Worm (Caenorhabditis elegans) whole organism, L2 larva: Measurements from ENCODE around the gene W02D7.11.
A peak's percentile ranks its signal among the peaks of the same experiment; 100 is the strongest.

Experiments used
- C34F6.9 ChIP-seq: fragments of 150-350 bp; optimal IDR thresholded peaks from 2 replicates; lab custom pipeline; 2014; ENCODE audit warnings: missing biosample characterization, missing genetic modification characterization
- F13H6.1 ChIP-seq: sonication (generic microtip); optimal IDR thresholded peaks from 2 replicates; lab custom pipeline; 2016; ENCODE audit warnings: missing genetic modification characterization, missing compliant biosample characterization
- R02D3.7 ChIP-seq: fragments of 150-350 bp; optimal IDR thresholded peaks from 2 replicates; lab custom pipeline; 2014; ENCODE audit warnings: missing biosample characterization, missing genetic modification characterization
- Y55F3AM.14 ChIP-seq: fragments of 200-800 bp; sonication (Bioruptor generic); optimal IDR thresholded peaks from 2 replicates; lab custom pipeline; 2018; ENCODE audit warnings: mild to moderate bottlenecking, missing genetic modification characterization, missing compliant biosample characterization
- ZK546.5 ChIP-seq: sonication (generic microtip); optimal IDR thresholded peaks from 2 replicates; lab custom pipeline; 2017; ENCODE audit warnings: missing biosample characterization, missing genetic modification characterization
- alr-1 ChIP-seq: fragments of 150-350 bp; optimal IDR thresholded peaks from 2 replicates; lab custom pipeline; 2014; ENCODE audit warnings: missing biosample characterization, missing genetic modification characterization
- aly-2 ChIP-seq: fragments of 150-350 bp; optimal IDR thresholded peaks from 2 replicates; lab custom pipeline; 2014; ENCODE audit warnings: missing biosample characterization, missing genetic modification characterization
- ama-1 ChIP-seq: fragments of 150-350 bp; optimal IDR thresholded peaks from 2 replicates; lab custom pipeline; 2018; ENCODE audit warnings: inconsistent platforms
- blmp-1 ChIP-seq: sonication (generic microtip); optimal IDR thresholded peaks from 2 replicates; lab custom pipeline; 2017; ENCODE audit warnings: missing genetic modification characterization, mild to moderate bottlenecking, missing compliant biosample characterization, antibody characterized with exemption, moderate library complexity; ENCODE audit not compliant: insufficient read depth
- ceh-16 ChIP-seq: fragments of 150-350 bp; optimal IDR thresholded peaks from 2 replicates; lab custom pipeline; 2014; ENCODE audit warnings: missing biosample characterization, missing genetic modification characterization
- ceh-82 ChIP-seq: fragments of 150-350 bp; optimal IDR thresholded peaks from 2 replicates; lab custom pipeline; 2014; ENCODE audit warnings: missing biosample characterization, missing genetic modification characterization
- crh-2 ChIP-seq: sonication (generic microtip); optimal IDR thresholded peaks from 2 replicates; lab custom pipeline; 2017; ENCODE audit warnings: missing biosample characterization, missing genetic modification characterization
- dmd-4 ChIP-seq: sonication (generic microtip); optimal IDR thresholded peaks from 2 replicates; lab custom pipeline; 2017; ENCODE audit warnings: missing biosample characterization, missing genetic modification characterization
- egl-27 ChIP-seq: sonication (generic microtip); optimal IDR thresholded peaks from 3 replicates; lab custom pipeline; 2017; ENCODE audit warnings: missing biosample characterization, missing genetic modification reagents, missing genetic modification characterization
- elt-1 ChIP-seq: fragments of 150-350 bp; optimal IDR thresholded peaks from 2 replicates; lab custom pipeline; 2014; ENCODE audit warnings: missing biosample characterization, missing genetic modification characterization
- elt-3 ChIP-seq: sonication (generic microtip); optimal IDR thresholded peaks from 2 replicates; lab custom pipeline; 2017; ENCODE audit warnings: missing biosample characterization, missing genetic modification characterization
- fos-1 ChIP-seq: fragments of 150-350 bp; optimal IDR thresholded peaks from 2 replicates; lab custom pipeline; 2014; ENCODE audit warnings: missing biosample characterization, missing genetic modification characterization
- gmeb-1 ChIP-seq: fragments of 150-350 bp; optimal IDR thresholded peaks from 2 replicates; lab custom pipeline; 2014; ENCODE audit warnings: missing biosample characterization, missing genetic modification characterization
- lin-11 ChIP-seq: fragments of 150-350 bp; sonication (generic microtip); optimal IDR thresholded peaks from 2 replicates; lab custom pipeline; 2014; ENCODE audit warnings: missing biosample characterization, missing genetic modification characterization, inconsistent platforms, mixed read lengths
- lin-13 ChIP-seq: fragments of 150-350 bp; optimal IDR thresholded peaks from 2 replicates; lab custom pipeline; 2014; ENCODE audit warnings: missing biosample characterization, missing genetic modification reagents, missing genetic modification characterization
- lin-39 ChIP-seq: fragments of 150-350 bp; optimal IDR thresholded peaks from 2 replicates; lab custom pipeline; 2014; ENCODE audit warnings: missing biosample characterization, missing genetic modification reagents, missing genetic modification characterization
- lsy-2 ChIP-seq, 2 experiments: fragments of 150-350 bp in 1 of 2; sonication (generic microtip) in 1 of 2; optimal IDR thresholded peaks; 2 replicates each; lab custom pipeline; 2014 to 2017; ENCODE audit warnings: missing biosample characterization in 2 of 2, missing genetic modification characterization in 2 of 2
- mbf-1 ChIP-seq: sonication (generic microtip); optimal IDR thresholded peaks from 2 replicates; lab custom pipeline; 2017; ENCODE audit warnings: missing biosample characterization, missing genetic modification characterization
- mdl-1 ChIP-seq, 2 experiments: fragments of 150-350 bp in 1 of 2; sonication (generic microtip) in 1 of 2; optimal IDR thresholded peaks; 2 replicates each; lab custom pipeline; 2017; ENCODE audit warnings: missing biosample characterization in 2 of 2, missing genetic modification characterization in 2 of 2
- nhr-10 ChIP-seq: sonication (generic microtip); optimal IDR thresholded peaks from 2 replicates; lab custom pipeline; 2017; ENCODE audit warnings: missing biosample characterization, missing genetic modification characterization
- nhr-11 ChIP-seq: fragments of 150-350 bp; optimal IDR thresholded peaks from 2 replicates; lab custom pipeline; 2014; ENCODE audit warnings: missing biosample characterization, missing genetic modification characterization
- nhr-12 ChIP-seq: fragments of 150-350 bp; optimal IDR thresholded peaks from 2 replicates; lab custom pipeline; 2014; ENCODE audit warnings: missing biosample characterization, missing genetic modification characterization
- nhr-129 ChIP-seq: fragments of 150-350 bp; optimal IDR thresholded peaks from 2 replicates; lab custom pipeline; 2014; ENCODE audit warnings: missing biosample characterization, missing genetic modification characterization
- nhr-21 ChIP-seq: fragments of 150-350 bp; optimal IDR thresholded peaks from 2 replicates; lab custom pipeline; 2014; ENCODE audit warnings: missing biosample characterization, missing genetic modification characterization
- nhr-237 ChIP-seq: fragments of 150-350 bp; optimal IDR thresholded peaks from 2 replicates; lab custom pipeline; 2014; ENCODE audit warnings: missing biosample characterization, missing genetic modification characterization
- nhr-25 ChIP-seq: fragments of 150-350 bp; sonication (generic microtip); optimal IDR thresholded peaks from 3 replicates; lab custom pipeline; 2014; ENCODE audit warnings: missing biosample characterization, missing genetic modification characterization
- nhr-6 ChIP-seq: fragments of 150-350 bp; optimal IDR thresholded peaks from 2 replicates; lab custom pipeline; 2014; ENCODE audit warnings: missing biosample characterization, missing genetic modification characterization
- nhr-77 ChIP-seq: fragments of 150-350 bp; optimal IDR thresholded peaks from 2 replicates; lab custom pipeline; 2014; ENCODE audit warnings: missing biosample characterization, missing genetic modification characterization
- skn-1 ChIP-seq: sonication (generic microtip); optimal IDR thresholded peaks from 2 replicates; lab custom pipeline; 2017; ENCODE audit warnings: missing biosample characterization, missing genetic modification characterization
- sma-3 ChIP-seq: sonication (generic microtip); optimal IDR thresholded peaks from 2 replicates; lab custom pipeline; 2016; ENCODE audit warnings: missing genetic modification reagents, missing genetic modification characterization, missing compliant biosample characterization
- sma-9 ChIP-seq, 2 experiments: fragments of 150-350 bp in 1 of 2; sonication (generic microtip) in 1 of 2; optimal IDR thresholded peaks; 2 replicates each; lab custom pipeline; 2014 to 2016; ENCODE audit warnings: missing genetic modification characterization in 2 of 2, mild to moderate bottlenecking in 1 of 2, missing biosample characterization in 1 of 2, missing compliant biosample characterization in 1 of 2, missing genetic modification reagents in 1 of 2, moderate library complexity in 1 of 2
- snpc-4 ChIP-seq: fragments of 150-350 bp; optimal IDR thresholded peaks from 2 replicates; lab custom pipeline; 2014; ENCODE audit warnings: missing biosample characterization, missing genetic modification characterization
- unc-39 ChIP-seq: fragments of 150-350 bp; optimal IDR thresholded peaks from 2 replicates; lab custom pipeline; 2014; ENCODE audit warnings: missing biosample characterization, missing genetic modification characterization
- unc-55 ChIP-seq: fragments of 150-350 bp; sonication (generic microtip); optimal IDR thresholded peaks from 3 replicates; lab custom pipeline; 2014; ENCODE audit warnings: missing biosample characterization, missing genetic modification reagents, missing genetic modification characterization
- unc-62 ChIP-seq: fragments of 150-350 bp; optimal IDR thresholded peaks from 2 replicates; lab custom pipeline; 2014; ENCODE audit warnings: missing biosample characterization, missing genetic modification reagents, missing genetic modification characterization
- zag-1 ChIP-seq: fragments of 150-350 bp; optimal IDR thresholded peaks from 2 replicates; lab custom pipeline; 2014; ENCODE audit warnings: missing biosample characterization, missing genetic modification characterization
- ztf-11 ChIP-seq: sonication (generic microtip); optimal IDR thresholded peaks from 2 replicates; lab custom pipeline; 2017; ENCODE audit warnings: missing biosample characterization, missing genetic modification characterization
- ztf-4 ChIP-seq: fragments of 150-350 bp; optimal IDR thresholded peaks from 2 replicates; lab custom pipeline; 2014; ENCODE audit warnings: missing biosample characterization, missing genetic modification characterization

Gene W02D7.11

DNA sequence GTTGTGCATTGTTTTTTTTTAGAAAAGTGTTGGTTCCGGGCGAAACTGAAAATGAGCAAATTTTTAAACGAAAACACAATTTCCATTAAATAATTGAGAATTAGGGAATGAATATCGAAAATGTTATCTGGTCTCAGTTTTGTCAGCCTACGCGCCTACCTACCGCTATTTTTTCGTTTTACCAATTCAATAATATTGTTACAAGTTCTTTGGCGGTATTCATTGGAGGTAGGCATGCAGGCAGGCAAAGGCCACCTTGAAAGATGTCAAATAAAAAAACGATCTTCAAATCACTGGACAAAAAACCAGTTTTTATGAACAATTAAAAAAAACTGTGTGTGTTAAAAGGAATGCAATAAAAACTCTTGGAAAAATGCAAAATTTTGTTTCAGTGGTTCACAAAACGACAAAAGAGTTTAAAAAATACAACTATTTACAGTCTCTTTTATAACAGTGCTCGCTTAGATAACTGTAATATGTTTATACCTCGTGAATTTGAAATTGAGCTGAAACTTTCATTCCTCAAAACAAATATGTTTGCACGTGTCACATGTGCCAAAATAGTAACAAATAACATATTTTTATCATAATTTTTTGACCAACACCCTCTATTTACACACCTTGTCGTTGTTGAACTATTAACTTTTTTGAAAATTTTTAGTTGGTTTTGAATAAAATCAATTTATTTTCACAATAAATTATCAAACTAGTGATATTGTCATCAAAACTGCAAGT is at the start of gene W02D7.11:
W02D7.11 (minus strand) TSS at position 51 of the 735 bp plus-strand sequence.
- TF ChIP-seq ztf-11 (tag; lab: Kevin White, UChicago) (no peak), alr-1 (tag; lab: Kevin White, UChicago) (no peak), unc-39 (no peak), nhr-21 (tag; lab: Kevin White, UChicago) (no peak), egl-27 (no peak), gmeb-1 (tag; lab: Kevin White, UChicago) (no peak), nhr-12 (tag; lab: Kevin White, UChicago) (no peak), fos-1 (tag; lab: Kevin White, UChicago) (no peak), nhr-11 (tag; lab: Kevin White, UChicago) (no peak), mdl-1 (tag; optimal IDR thresholded peaks at IDR 0.05; lab: Kevin White, UChicago) (no peak), R02D3.7 (no peak), blmp-1 (tag; lab: Kevin White, UChicago) (no peak), zag-1 (tag; lab: Kevin White, UChicago) (no peak), skn-1 (tag; lab: Kevin White, UChicago) (no peak), unc-62 (GFP tag; lab: Kevin White, UChicago) (no peak)
- TF ChIP-seq, all 48 proteins: peak for 0

- no peak for TF ChIP-seq nhr-25
- TF ChIP-seq ztf-4 (tag; lab: Kevin White, UChicago) = no peak
- TF ChIP-seq lsy-2 (tag; optimal IDR thresholded peaks at IDR 0.05; lab: Kevin White, UChicago) = no peak
- no peak for TF ChIP-seq lin-13 (GFP tag; lab: Kevin White, UChicago)
- no peak for TF ChIP-seq sma-9 (GFP tag; optimal IDR thresholded peaks at IDR 0.05; lab: Kevin White, UChicago)
- TF ChIP-seq sma-9 (tag; optimal IDR thresholded peaks at IDR 0.05; lab: Kevin White, UChicago) = no peak
- TF ChIP-seq elt-1 = no peak
- TF ChIP-seq ama-1 = no peak
- no peak for TF ChIP-seq nhr-237 (tag; lab: Kevin White, UChicago)
- no peak for TF ChIP-seq nhr-10 (tag; lab: Kevin White, UChicago)
- no peak for TF ChIP-seq zag-1 (tag; lab: Kevin White, UChicago)
- TF ChIP-seq aly-2 (tag; lab: Kevin White, UChicago) = no peak
- TF ChIP-seq Y55F3AM.14 = no peak
- no peak for TF ChIP-seq sma-3 (GFP tag; lab: Kevin White, UChicago)
- no peak for TF ChIP-seq elt-3 (tag; lab: Kevin White, UChicago)
These were observed 47.1 kb upstream of the W02D7.11 start, which contains the start of gene srsx-22 for ce11 chrV:8351371-8351770. srsx-22 (plus strand) TSS chrV:8351671.

DNA sequence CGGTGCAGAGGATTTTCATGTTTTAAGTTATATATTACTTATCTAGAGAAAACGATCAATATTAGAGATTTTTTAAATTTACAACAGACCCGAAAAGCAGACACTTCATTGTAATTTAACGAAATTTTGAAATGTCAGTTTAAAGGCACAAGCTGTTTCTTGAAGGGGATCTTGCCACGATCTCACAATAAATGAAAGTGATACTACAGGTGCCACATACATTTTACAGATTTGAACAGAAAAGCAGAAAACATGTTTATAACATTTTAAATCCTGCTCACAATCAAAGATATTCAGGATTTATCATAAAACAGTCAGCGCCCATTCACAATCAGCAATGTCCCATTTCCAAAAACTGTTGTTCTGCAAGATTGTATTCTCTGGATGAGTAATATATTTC is 45.6 kb upstream of the W02D7.11 start:
- TF ChIP-seq ceh-16 (tag; lab: Kevin White, UChicago) (no peak), ZK546.5 (tag; lab: Kevin White, UChicago) (no peak), nhr-129 (tag; lab: Kevin White, UChicago) (no peak), ceh-82 (tag; lab: Kevin White, UChicago) (no peak), lin-11 (tag; lab: Kevin White, UChicago) (no peak), zag-1 (tag; lab: Kevin White, UChicago) (no peak), gmeb-1 (tag; lab: Kevin White, UChicago) (no peak), snpc-4 (tag; lab: Kevin White, UChicago) (no peak), lin-13 (GFP tag; lab: Kevin White, UChicago) (no peak), dmd-4 (no peak), elt-1 (no peak), lin-39 (no peak), lsy-2 (tag; optimal IDR thresholded peaks at IDR 0.05; lab: Kevin White, UChicago) (no peak)

DNA sequence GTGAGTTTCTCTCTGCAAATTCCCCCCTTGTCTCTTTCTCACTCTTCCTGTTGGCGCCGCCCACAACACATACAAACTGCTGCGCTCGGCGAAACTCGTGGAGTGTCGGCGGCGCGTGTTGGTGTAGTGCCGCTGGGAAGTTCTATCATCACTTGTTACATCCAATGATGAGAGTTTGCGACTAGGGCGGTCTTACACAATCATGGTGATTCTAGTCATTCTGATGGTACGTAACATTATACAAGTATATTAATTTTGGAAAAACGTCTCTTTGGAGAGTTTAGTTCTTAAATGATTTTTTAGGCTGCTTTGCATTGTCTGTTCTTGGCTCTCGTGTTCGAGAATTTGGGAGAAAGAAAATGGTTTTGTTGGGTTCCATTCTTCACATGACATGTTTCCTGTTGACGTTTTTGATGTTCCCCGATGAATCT is 44.7 kb upstream of the W02D7.11 start:
- TF ChIP-seq Y55F3AM.14 (peak; percentile 73), nhr-237 (tag; lab: Kevin White, UChicago) (peak; percentile 69), aly-2 (tag; lab: Kevin White, UChicago) (no peak), F13H6.1 (tag; lab: Kevin White, UChicago) (peak; percentile 89), ceh-82 (tag; lab: Kevin White, UChicago) (no peak), nhr-21 (tag; lab: Kevin White, UChicago) (peak; percentile 77), mdl-1 (tag; optimal IDR thresholded peaks at IDR 0.05; lab: Kevin White, UChicago) (peak in 1 of 2 experiments; percentile 27), elt-3 (tag; lab: Kevin White, UChicago) (no peak), crh-2 (tag; lab: Kevin White, UChicago) (peak; percentile 89), snpc-4 (tag; lab: Kevin White, UChicago) (peak; percentile 99), fos-1 (tag; lab: Kevin White, UChicago) (peak; percentile 84), ceh-16 (tag; lab: Kevin White, UChicago) (peak; percentile 47), dmd-4 (no peak), gmeb-1 (tag; lab: Kevin White, UChicago) (peak; percentile 88), nhr-6 (peak; percentile 51), nhr-77 (tag; lab: Kevin White, UChicago) (no peak), zag-1 (tag; lab: Kevin White, UChicago) (peak; percentile 46), ZK546.5 (tag; lab: Kevin White, UChicago) (peak; percentile 13), nhr-10 (tag; lab: Kevin White, UChicago) (peak; percentile 56), lin-11 (tag; lab: Kevin White, UChicago) (no peak), unc-39 (no peak), unc-55 (GFP tag; lab: Kevin White, UChicago) (peak; percentile 77), skn-1 (tag; lab: Kevin White, UChicago) (no peak), C34F6.9 (no peak), ztf-11 (tag; lab: Kevin White, UChicago) (no peak), unc-62 (GFP tag; lab: Kevin White, UChicago) (peak; percentile 30), mbf-1 (tag; lab: Kevin White, UChicago) (no peak)
